Worm (Caenorhabditis elegans): ENCODE data around the gene F26G1.3.
A peak's percentile ranks its signal among the peaks of the same experiment; 100 is the strongest.

Gene F26G1.3

DNA sequence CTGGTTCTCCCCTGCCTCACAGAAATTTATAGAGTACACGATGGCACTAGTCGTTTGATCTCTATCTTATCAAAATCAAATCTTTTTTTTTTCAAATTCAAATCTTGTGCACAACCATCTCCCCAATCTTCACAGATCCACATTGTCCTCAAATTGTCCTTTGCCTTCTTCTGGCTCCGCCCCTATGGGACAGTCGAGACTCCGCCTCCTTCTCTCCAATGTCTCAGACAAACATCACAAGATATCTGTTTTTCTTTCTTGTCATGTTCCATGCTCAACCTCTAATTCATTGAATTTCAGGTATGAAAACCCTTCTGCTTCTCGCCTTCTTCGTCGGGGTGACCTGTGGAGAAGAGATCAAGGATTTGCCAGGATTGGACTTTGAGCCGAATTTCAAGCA lies 21.2 kb upstream of the F26G1.3 start, which contains the start of gene ctsa-1.1:
TSS of gene ctsa-1.1 (plus strand) at position 301 of the 400 bp plus-strand sequence.
- TF ChIP-seq unc-62 (GFP tag; optimal IDR thresholded peaks at IDR 0.05) (no peak), elt-3 (tag; optimal IDR thresholded peaks at IDR 0.05) (no peak), lsy-12 (tag; optimal IDR thresholded peaks at IDR 0.05) (no peak), zag-1 (tag; optimal IDR thresholded peaks at IDR 0.05) (no peak)

DNA sequence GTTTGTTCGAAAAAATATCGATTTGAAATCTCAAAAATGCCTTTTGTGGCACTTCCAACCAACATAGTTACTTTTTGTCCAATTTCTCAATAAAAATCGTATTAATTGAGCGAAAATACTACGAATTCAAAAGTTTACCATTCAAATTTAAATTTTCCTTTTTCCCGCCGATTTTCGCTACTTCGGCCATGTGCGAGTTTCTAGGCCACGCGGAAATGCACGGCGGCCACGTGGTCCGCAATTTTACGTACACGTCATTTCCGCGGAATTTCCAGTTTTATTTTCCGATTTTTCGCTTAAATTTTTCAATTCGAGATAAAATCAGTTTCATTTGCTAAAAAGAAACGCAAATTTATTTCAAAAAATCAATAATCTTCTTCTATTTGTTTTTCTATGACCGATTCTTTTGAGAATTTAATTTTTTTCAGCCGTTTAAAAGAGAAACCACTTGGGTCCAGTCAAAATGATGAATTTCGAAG lies 18.5 kb upstream of the F26G1.3 start, which contains the start of gene eas-1:
TSS of gene eas-1 (plus strand) at position 429 of the 479 bp plus-strand sequence.
- TF ChIP-seq snpc-4 (tag; optimal IDR thresholded peaks at IDR 0.05) (peak; percentile 72), ceh-9 (tag; optimal IDR thresholded peaks at IDR 0.05) (no peak), ceh-28 (tag; optimal IDR thresholded peaks at IDR 0.05) (peak; percentile 35), mdl-1 (tag; optimal IDR thresholded peaks at IDR 0.05) (peak; percentile 53), nhr-43 (tag; optimal IDR thresholded peaks at IDR 0.05; ENCODE audit: poor library complexity, severe bottlenecking) (peak; percentile 90), lsy-12 (tag; optimal IDR thresholded peaks at IDR 0.05) (peak; percentile 82), tbx-2 (tag; optimal IDR thresholded peaks at IDR 0.05) (peak; percentile 3), egl-27 (tag; optimal IDR thresholded peaks at IDR 0.05) (no peak), hmg-11 (tag; optimal IDR thresholded peaks at IDR 0.05) (peak; percentile 22), elt-2 (tag; optimal IDR thresholded peaks at IDR 0.05) (peak; percentile 62), egl-5 (tag; optimal IDR thresholded peaks at IDR 0.05) (no peak), skn-1 (tag; optimal IDR thresholded peaks at IDR 0.05) (peak; percentile 44), pqm-1 (tag; optimal IDR thresholded peaks at IDR 0.05) (peak; percentile 21), aly-2 (tag; optimal IDR thresholded peaks at IDR 0.05) (no peak), nfya-1 (tag; optimal IDR thresholded peaks at IDR 0.05; ENCODE audit: insufficient read depth) (peak; percentile 82), nhr-23 (tag; optimal IDR thresholded peaks at IDR 0.05) (peak; percentile 81), ZK546.5 (tag; optimal IDR thresholded peaks at IDR 0.05) (no peak), lin-15B (tag; optimal IDR thresholded peaks at IDR 0.05) (peak; percentile 82), lin-39 (tag; optimal IDR thresholded peaks at IDR 0.05) (peak; percentile 52), jun-1 (tag; optimal IDR thresholded peaks at IDR 0.05) (peak; percentile 57), R02D3.7 (tag; optimal IDR thresholded peaks at IDR 0.05) (peak; percentile 25), nhr-25 (tag; optimal IDR thresholded peaks at IDR 0.05) (peak; percentile 77)

DNA sequence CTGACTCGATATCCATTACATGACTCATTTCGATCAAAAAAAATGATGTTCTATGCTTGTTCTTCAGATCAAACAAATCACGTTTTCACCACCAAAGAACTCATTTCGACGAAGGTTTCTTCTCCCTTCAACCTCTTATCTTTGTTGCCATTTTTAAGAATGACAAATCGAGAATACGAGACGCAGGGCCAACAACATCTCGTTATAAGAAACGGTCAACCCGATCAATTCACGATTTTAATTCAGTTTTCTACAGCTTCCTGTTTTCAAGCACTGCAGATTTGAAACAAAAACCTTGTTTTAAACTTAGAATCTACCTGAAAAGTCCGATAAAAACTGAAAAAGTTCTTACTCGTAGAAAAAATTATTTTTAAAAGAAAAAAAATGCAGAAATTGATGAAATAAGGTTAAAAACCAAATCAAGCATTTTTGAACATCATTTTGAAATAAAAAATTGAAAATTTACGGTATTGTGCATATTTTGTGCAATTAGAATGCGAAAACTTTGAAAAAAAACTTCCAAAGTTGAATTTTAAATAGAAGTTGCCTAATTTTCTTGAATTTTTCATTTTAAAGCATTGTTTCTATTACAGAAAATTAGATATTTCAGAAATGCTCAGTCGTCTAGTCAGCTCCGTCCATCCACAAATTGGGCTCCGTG lies 16.9 kb upstream of the F26G1.3 start, which contains the start of gene acs-11:
TSS of gene acs-11 (plus strand) at position 611 of the 661 bp plus-strand sequence.
- TF ChIP-seq nhr-11 (tag; optimal IDR thresholded peaks at IDR 0.05) (no peak), nhr-23 (tag; optimal IDR thresholded peaks at IDR 0.05) (peak; percentile 29), elt-2 (tag; optimal IDR thresholded peaks at IDR 0.05) (peak; percentile 62), pqm-1 (tag; optimal IDR thresholded peaks at IDR 0.05) (peak; percentile 39), ceh-82 (tag; optimal IDR thresholded peaks at IDR 0.05) (no peak), lsy-12 (tag; optimal IDR thresholded peaks at IDR 0.05) (peak; percentile 33), eor-1 (tag; optimal IDR thresholded peaks at IDR 0.05) (no peak), jun-1 (tag; optimal IDR thresholded peaks at IDR 0.05) (peak; percentile 12)

DNA sequence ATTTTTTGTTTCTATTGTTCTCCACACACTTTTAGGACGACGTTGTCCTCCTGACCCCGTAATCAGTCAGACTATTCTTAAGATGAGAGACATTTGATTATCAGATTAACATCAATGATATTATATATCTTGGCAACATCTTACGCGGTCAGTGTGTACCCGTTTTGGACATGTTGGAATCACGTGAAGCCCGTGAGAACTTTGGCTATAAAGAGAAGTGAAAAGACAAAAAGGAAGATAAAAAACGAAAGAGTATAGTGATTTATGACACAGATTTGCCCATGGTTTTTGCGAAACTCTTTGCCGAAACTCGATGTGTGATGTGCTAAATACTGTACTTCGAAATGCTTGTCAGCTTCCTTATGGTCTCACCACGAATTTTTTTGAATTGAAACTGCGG lies 13.3 kb upstream of the F26G1.3 start:
- no peak for TF ChIP-seq nhr-67 (tag; optimal IDR thresholded peaks at IDR 0.05)
- TF ChIP-seq fkh-2 (tag; optimal IDR thresholded peaks at IDR 0.05): no peak
- TF ChIP-seq nhr-25 (tag; optimal IDR thresholded peaks at IDR 0.05): peak; percentile 88
- peak; percentile 95 for TF ChIP-seq nhr-43 (tag; optimal IDR thresholded peaks at IDR 0.05; ENCODE audit: poor library complexity, severe bottlenecking)
- no peak for TF ChIP-seq lin-15B (tag; optimal IDR thresholded peaks at IDR 0.05)
- TF ChIP-seq lsy-12 (tag; optimal IDR thresholded peaks at IDR 0.05): peak; percentile 52
- TF ChIP-seq elt-3 (tag; optimal IDR thresholded peaks at IDR 0.05): peak in 2 of 3 experiments; percentile 24 to 78
- peak; percentile 92 for TF ChIP-seq nhr-23 (tag; optimal IDR thresholded peaks at IDR 0.05)
- peak; percentile 34 for TF ChIP-seq mml-1 (tag; optimal IDR thresholded peaks at IDR 0.05)
- TF ChIP-seq fkh-10 (GFP tag; optimal IDR thresholded peaks at IDR 0.05): no peak
- no peak for TF ChIP-seq sea-2 (GFP tag; optimal IDR thresholded peaks at IDR 0.05)
- TF ChIP-seq nfya-1 (tag; optimal IDR thresholded peaks at IDR 0.05; ENCODE audit: insufficient read depth): peak; percentile 3
- TF ChIP-seq tbx-2 (tag; optimal IDR thresholded peaks at IDR 0.05): peak; percentile 24
- no peak for TF ChIP-seq unc-39 (tag; optimal IDR thresholded peaks at IDR 0.05)
- peak; percentile 84 for TF ChIP-seq nhr-11 (tag; optimal IDR thresholded peaks at IDR 0.05)
- peak; percentile 1 for TF ChIP-seq elt-2 (tag; optimal IDR thresholded peaks at IDR 0.05)
